Worm (Caenorhabditis elegans): Measurements from ENCODE around the gene D2096.6.

Gene D2096.6

DNA sequence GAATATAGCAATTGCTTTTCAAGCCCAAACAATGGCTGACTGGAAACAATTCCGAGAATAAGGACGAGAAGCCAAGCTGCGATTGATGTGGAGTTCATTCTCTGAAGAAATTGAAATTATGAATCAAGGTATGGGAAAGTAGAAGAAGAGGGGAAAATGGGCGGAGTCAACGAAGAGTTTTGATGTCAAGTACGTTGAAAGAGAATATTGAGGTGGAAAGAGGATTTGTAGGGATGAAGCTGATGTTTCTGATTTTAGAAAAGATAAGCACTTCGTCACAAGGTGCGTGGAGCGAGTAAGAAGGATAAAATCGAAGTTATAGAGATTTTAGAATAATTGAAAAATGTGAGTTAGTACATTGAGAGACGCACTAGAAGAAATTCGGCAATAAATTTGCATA is 13.7 kb upstream of the D2096.6 start, which contains the start of gene D2096.9:
Gene D2096.9 (minus strand): TSS at position 101 of the 400 bp plus-strand sequence.
- no peak for TF ChIP-seq ets-7 (tag; optimal IDR thresholded peaks at IDR 0.05)
- no peak for TF ChIP-seq tra-4 (tag; optimal IDR thresholded peaks at IDR 0.05)
- TF ChIP-seq tbx-11 (GFP tag; IDR thresholded peaks at IDR 0.05) = no peak
- TF ChIP-seq B0310.2 (tag; optimal IDR thresholded peaks at IDR 0.05) = no peak
- no peak for TF ChIP-seq ceh-13 (GFP tag; optimal IDR thresholded peaks at IDR 0.05)
- no peak for TF ChIP-seq pes-1 (GFP tag; IDR thresholded peaks at IDR 0.05)
- no peak for TF ChIP-seq sea-1 (GFP tag; conservative IDR thresholded peaks at IDR 0.05)
- TF ChIP-seq hnd-1 (tag; optimal IDR thresholded peaks at IDR 0.05) = no peak
- no peak for TF ChIP-seq hmbx-1 (tag; optimal IDR thresholded peaks at IDR 0.05)
- no peak for TF ChIP-seq ceh-36 (tag; optimal IDR thresholded peaks at IDR 0.05)
- no peak for TF ChIP-seq scrt-1 (GFP tag; IDR thresholded peaks at IDR 0.05)
- TF ChIP-seq flt-1 (GFP tag; IDR thresholded peaks at IDR 0.05) = no peak
- TF ChIP-seq tbx-37 (GFP tag; conservative IDR thresholded peaks at IDR 0.05) = no peak
- TF ChIP-seq ama-1 (optimal IDR thresholded peaks at IDR 0.05) = no peak
- no peak for TF ChIP-seq hmg-4 (GFP tag; optimal IDR thresholded peaks at IDR 0.05)
- TF ChIP-seq aly-1 (tag; optimal IDR thresholded peaks at IDR 0.05) = no peak
- no peak for TF ChIP-seq F13C5.2 (tag; optimal IDR thresholded peaks at IDR 0.05)

DNA sequence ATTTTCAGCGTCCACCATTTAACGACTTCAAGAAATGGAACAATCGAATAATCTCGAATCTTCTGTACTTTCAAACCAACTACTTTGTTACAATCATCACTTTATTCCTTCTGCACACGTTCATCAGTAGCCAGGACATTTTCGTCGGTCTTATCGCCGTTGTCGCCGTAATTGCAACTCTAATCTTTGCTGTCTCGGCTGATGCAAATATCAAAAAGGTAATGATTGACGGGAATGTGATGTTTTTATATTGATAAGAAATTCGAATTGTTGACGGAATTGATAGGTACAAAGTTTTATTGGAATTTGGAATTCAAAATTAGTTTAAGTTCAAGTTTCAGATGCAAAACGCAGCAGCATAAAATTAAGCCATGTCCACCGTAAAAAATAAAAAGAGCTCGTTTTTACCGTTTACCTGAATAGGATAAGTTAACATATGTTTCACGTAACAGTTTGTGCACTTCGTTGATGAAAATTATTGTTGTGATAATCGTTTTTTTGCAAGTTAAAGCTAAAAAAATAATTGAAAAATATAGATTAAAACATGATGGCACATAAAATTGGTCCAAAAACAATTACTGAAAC is 11.3 kb upstream of the D2096.6 start:
- TF ChIP-seq scrt-1 (GFP tag; IDR thresholded peaks at IDR 0.05) (no peak), hnd-1 (tag; optimal IDR thresholded peaks at IDR 0.05) (no peak), sea-1 (GFP tag; conservative IDR thresholded peaks at IDR 0.05) (no peak), ceh-13 (GFP tag; optimal IDR thresholded peaks at IDR 0.05) (no peak), hmbx-1 (tag; optimal IDR thresholded peaks at IDR 0.05) (no peak), F13C5.2 (tag; optimal IDR thresholded peaks at IDR 0.05) (no peak), B0310.2 (tag; optimal IDR thresholded peaks at IDR 0.05) (no peak), tbx-37 (GFP tag; conservative IDR thresholded peaks at IDR 0.05) (no peak), ama-1 (optimal IDR thresholded peaks at IDR 0.05) (no peak)

DNA sequence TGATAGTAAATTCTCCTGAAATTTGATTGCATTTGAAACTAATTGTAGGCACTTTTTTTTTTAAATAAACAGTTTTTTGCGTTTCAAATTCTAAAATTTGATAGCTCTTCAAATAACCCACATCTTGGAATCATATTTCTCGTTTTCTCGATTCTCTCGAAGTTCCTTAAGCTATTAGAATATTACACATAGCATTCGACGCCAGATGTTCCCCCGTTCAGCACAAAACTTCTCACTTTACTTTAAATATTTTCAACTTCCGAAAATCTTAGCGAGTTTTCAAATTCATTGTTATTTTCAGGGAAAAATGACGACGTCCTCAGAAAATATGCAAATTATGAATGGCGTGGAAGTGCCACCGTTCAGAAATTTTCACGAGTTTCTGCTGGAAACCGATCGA is 10.6 kb upstream of the D2096.6 start, which contains the start of gene praf-3:
Gene praf-3 (plus strand): TSS at position 301 of the 400 bp plus-strand sequence.
- no peak for TF ChIP-seq tbx-37 (GFP tag; conservative IDR thresholded peaks at IDR 0.05)

DNA sequence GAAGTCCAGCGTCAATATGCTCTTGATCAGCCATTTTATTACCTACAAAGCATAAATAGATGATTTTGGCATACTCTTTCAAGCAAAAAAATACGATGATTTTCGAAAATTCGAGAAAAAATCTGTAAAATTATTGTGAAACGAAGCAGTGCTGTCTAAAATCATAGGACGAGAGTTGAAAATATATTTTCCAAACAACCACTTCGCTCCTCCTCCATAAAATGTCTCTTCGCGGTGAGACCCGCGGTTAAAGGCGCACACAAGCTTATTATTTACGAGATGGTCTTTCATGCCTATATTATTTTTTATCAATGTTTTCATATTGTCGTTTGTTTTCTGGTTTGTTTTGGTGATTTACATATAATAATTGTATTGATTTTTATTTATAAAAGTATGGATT is 10.2 kb upstream of the D2096.6 start, which contains the start of gene nap-1:
Gene nap-1 (minus strand): TSS at position 42 of the 400 bp plus-strand sequence.
- TF ChIP-seq sea-1 (GFP tag; conservative IDR thresholded peaks at IDR 0.05) (no peak), hnd-1 (tag; optimal IDR thresholded peaks at IDR 0.05) (no peak), tbx-37 (GFP tag; conservative IDR thresholded peaks at IDR 0.05) (no peak), tbx-11 (GFP tag; IDR thresholded peaks at IDR 0.05) (no peak), ceh-13 (GFP tag; optimal IDR thresholded peaks at IDR 0.05) (no peak), hmbx-1 (tag; optimal IDR thresholded peaks at IDR 0.05) (no peak), F13C5.2 (tag; optimal IDR thresholded peaks at IDR 0.05) (no peak), ama-1 (optimal IDR thresholded peaks at IDR 0.05) (no peak), tra-4 (tag; optimal IDR thresholded peaks at IDR 0.05) (no peak), scrt-1 (GFP tag; IDR thresholded peaks at IDR 0.05) (no peak), aly-1 (tag; optimal IDR thresholded peaks at IDR 0.05) (no peak), ceh-36 (tag; optimal IDR thresholded peaks at IDR 0.05) (no peak), hmg-4 (GFP tag; optimal IDR thresholded peaks at IDR 0.05) (no peak), ets-7 (tag; optimal IDR thresholded peaks at IDR 0.05) (no peak), pes-1 (GFP tag; IDR thresholded peaks at IDR 0.05) (no peak), flt-1 (GFP tag; IDR thresholded peaks at IDR 0.05) (no peak), B0310.2 (tag; optimal IDR thresholded peaks at IDR 0.05) (no peak)

DNA sequence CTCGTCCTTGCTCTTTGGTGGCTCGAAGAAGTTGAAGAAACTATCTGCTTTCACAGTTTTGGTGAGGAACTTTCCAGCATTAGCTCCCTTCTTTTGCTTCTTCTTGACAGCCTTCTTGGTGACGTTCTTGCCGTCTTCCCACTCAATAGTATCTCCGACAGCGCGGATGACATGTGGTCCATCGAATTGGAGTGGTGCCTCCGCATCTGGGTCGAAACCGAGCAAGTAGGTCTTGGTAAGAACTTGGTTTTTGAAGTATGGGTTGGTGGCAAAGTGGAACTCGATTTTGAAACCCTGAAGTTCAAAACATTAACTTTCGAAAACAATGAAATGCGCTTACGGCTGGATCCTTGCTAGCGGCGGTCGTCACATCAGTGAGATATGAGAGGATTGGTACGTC is 9.2 kb upstream of the D2096.6 start:
- no peak for TF ChIP-seq ceh-36 (tag; optimal IDR thresholded peaks at IDR 0.05)
- TF ChIP-seq F13C5.2 (tag; optimal IDR thresholded peaks at IDR 0.05) = no peak
- TF ChIP-seq sea-1 (GFP tag; conservative IDR thresholded peaks at IDR 0.05) = no peak
- TF ChIP-seq ets-7 (tag; optimal IDR thresholded peaks at IDR 0.05) = no peak
- TF ChIP-seq hmg-4 (GFP tag; optimal IDR thresholded peaks at IDR 0.05) = no peak
- no peak for TF ChIP-seq ceh-13 (GFP tag; optimal IDR thresholded peaks at IDR 0.05)
- TF ChIP-seq flt-1 (GFP tag; IDR thresholded peaks at IDR 0.05) = no peak
- TF ChIP-seq tbx-37 (GFP tag; conservative IDR thresholded peaks at IDR 0.05) = no peak
- no peak for TF ChIP-seq scrt-1 (GFP tag; IDR thresholded peaks at IDR 0.05)
- TF ChIP-seq pes-1 (GFP tag; IDR thresholded peaks at IDR 0.05) = no peak
- TF ChIP-seq B0310.2 (tag; optimal IDR thresholded peaks at IDR 0.05) = no peak
- TF ChIP-seq tbx-11 (GFP tag; IDR thresholded peaks at IDR 0.05) = no peak
- no peak for TF ChIP-seq ama-1 (optimal IDR thresholded peaks at IDR 0.05)
- no peak for TF ChIP-seq hmbx-1 (tag; optimal IDR thresholded peaks at IDR 0.05)
- no peak for TF ChIP-seq tra-4 (tag; optimal IDR thresholded peaks at IDR 0.05)
- no peak for TF ChIP-seq aly-1 (tag; optimal IDR thresholded peaks at IDR 0.05)
- no peak for TF ChIP-seq hnd-1 (tag; optimal IDR thresholded peaks at IDR 0.05)

DNA sequence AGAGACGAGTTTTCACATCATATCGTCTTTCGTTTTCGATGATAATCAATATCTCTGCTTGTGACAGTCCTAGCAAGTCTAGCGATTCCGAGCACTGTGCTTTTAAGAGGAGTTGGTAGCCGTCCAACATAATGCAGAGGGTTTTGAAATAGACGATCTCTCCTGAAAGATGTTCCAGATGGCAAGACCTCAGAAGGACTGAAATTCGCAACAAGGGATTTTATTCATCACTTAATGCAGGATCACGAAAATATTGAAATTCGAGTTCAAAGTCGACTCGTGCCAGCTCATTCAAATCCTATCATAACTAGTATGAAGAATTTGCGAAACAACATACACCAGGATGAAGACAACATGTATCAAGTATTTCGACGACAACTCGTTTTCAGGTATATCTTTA is 8.5 kb upstream of the D2096.6 start, which contains the start of gene D2096.7:
Gene D2096.7 (minus strand): TSS at position 130 of the 400 bp plus-strand sequence.
- TF ChIP-seq tbx-37 (GFP tag; conservative IDR thresholded peaks at IDR 0.05) (no peak), pes-1 (GFP tag; IDR thresholded peaks at IDR 0.05) (no peak), hmg-4 (GFP tag; optimal IDR thresholded peaks at IDR 0.05) (no peak), tra-4 (tag; optimal IDR thresholded peaks at IDR 0.05) (no peak), ama-1 (optimal IDR thresholded peaks at IDR 0.05) (no peak), ets-7 (tag; optimal IDR thresholded peaks at IDR 0.05) (no peak), scrt-1 (GFP tag; IDR thresholded peaks at IDR 0.05) (no peak), flt-1 (GFP tag; IDR thresholded peaks at IDR 0.05) (no peak), F13C5.2 (tag; optimal IDR thresholded peaks at IDR 0.05) (no peak), tbx-11 (GFP tag; IDR thresholded peaks at IDR 0.05) (no peak), hnd-1 (tag; optimal IDR thresholded peaks at IDR 0.05) (no peak), hmbx-1 (tag; optimal IDR thresholded peaks at IDR 0.05) (no peak), aly-1 (tag; optimal IDR thresholded peaks at IDR 0.05) (no peak), ceh-13 (GFP tag; optimal IDR thresholded peaks at IDR 0.05) (no peak)

DNA sequence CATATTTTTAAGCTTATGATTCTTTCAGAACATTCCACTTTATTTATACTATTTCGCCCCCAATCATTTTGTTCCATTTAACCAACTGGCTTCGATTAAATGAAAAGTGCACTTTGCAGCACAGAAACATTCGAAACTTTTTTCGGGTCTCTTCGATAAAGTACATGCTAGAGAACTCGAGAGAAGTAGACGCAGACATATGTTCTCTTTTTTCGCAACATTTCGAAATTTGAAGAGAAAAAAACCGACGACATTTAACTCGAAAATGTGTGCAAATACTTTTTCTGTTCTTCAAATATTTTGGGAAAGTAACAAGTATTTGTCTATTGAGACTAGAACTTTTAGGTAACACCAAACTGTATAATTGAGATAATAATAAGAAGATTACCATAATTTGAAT is 7.9 kb upstream of the D2096.6 start:
- TF ChIP-seq scrt-1 (GFP tag; IDR thresholded peaks at IDR 0.05) (no peak), flt-1 (GFP tag; IDR thresholded peaks at IDR 0.05) (no peak), tra-4 (tag; optimal IDR thresholded peaks at IDR 0.05) (no peak), hmbx-1 (tag; optimal IDR thresholded peaks at IDR 0.05) (no peak), F13C5.2 (tag; optimal IDR thresholded peaks at IDR 0.05) (no peak), aly-1 (tag; optimal IDR thresholded peaks at IDR 0.05) (no peak), ceh-13 (GFP tag; optimal IDR thresholded peaks at IDR 0.05) (no peak), B0310.2 (tag; optimal IDR thresholded peaks at IDR 0.05) (no peak), pes-1 (GFP tag; IDR thresholded peaks at IDR 0.05) (no peak), ets-7 (tag; optimal IDR thresholded peaks at IDR 0.05) (no peak), ama-1 (optimal IDR thresholded peaks at IDR 0.05) (no peak), sea-1 (GFP tag; conservative IDR thresholded peaks at IDR 0.05) (no peak), tbx-11 (GFP tag; IDR thresholded peaks at IDR 0.05) (no peak), ceh-36 (tag; optimal IDR thresholded peaks at IDR 0.05) (no peak), hmg-4 (GFP tag; optimal IDR thresholded peaks at IDR 0.05) (no peak), tbx-37 (GFP tag; conservative IDR thresholded peaks at IDR 0.05) (no peak)
